Worm (Caenorhabditis elegans): ENCODE results near the gene col-161.

col-161 gene

ce11 chrV:13300492-13300891 lies 17.3 kb downstream of the col-161 start (continued):
- no peak for TF ChIP-seq mes-4 (tag; optimal IDR thresholded peaks at IDR 0.05)
- TF ChIP-seq T07F8.4 (tag; optimal IDR thresholded peaks at IDR 0.05) = no peak

ce11 chrV:13299398-13299797 lies 18.4 kb downstream of the col-161 start:
- TF ChIP-seq attf-5 (GFP tag; optimal IDR thresholded peaks at IDR 0.05) (no peak), ZK185.1 (tag; optimal IDR thresholded peaks at IDR 0.05; ENCODE audit: poor library complexity, severe bottlenecking) (no peak), somi-1 (GFP tag; optimal IDR thresholded peaks at IDR 0.05) (no peak), tbx-9 (tag; optimal IDR thresholded peaks at IDR 0.05; ENCODE audit: borderline replicate concordance) (no peak), Y53F4B.3 (GFP tag; IDR thresholded peaks at IDR 0.05) (no peak), hmg-20 (GFP tag; IDR thresholded peaks at IDR 0.05) (no peak), ekl-4 (GFP tag; IDR thresholded peaks at IDR 0.05) (no peak), ztf-3 (GFP tag; optimal IDR thresholded peaks at IDR 0.05) (no peak), gei-17 (GFP tag; optimal IDR thresholded peaks at IDR 0.05) (no peak), nfya-2 (GFP tag; IDR thresholded peaks at IDR 0.05) (no peak), mes-4 (tag; optimal IDR thresholded peaks at IDR 0.05) (no peak), madf-6 (GFP tag; IDR thresholded peaks at IDR 0.05) (no peak), dox-1 (GFP tag; IDR thresholded peaks at IDR 0.05) (no peak), lin-54 (GFP tag; optimal IDR thresholded peaks at IDR 0.05) (no peak), B0261.1 (tag; optimal IDR thresholded peaks at IDR 0.05) (no peak), F52B5.7 (tag; optimal IDR thresholded peaks at IDR 0.05) (no peak), madf-8 (GFP tag; conservative IDR thresholded peaks at IDR 0.05) (no peak), ceh-27 (GFP tag; optimal IDR thresholded peaks at IDR 0.05) (no peak)

ce11 chrV:13298706-13299105 lies 19.1 kb downstream of the col-161 start:
- TF ChIP-seq F57C9.4 (tag; optimal IDR thresholded peaks at IDR 0.05) (no peak), ceh-58 (GFP tag; IDR thresholded peaks at IDR 0.05) (no peak), K12H6.12 (tag; optimal IDR thresholded peaks at IDR 0.05) (no peak), hlh-26 (GFP tag; conservative IDR thresholded peaks at IDR 0.05) (no peak), tbx-9 (tag; optimal IDR thresholded peaks at IDR 0.05; ENCODE audit: borderline replicate concordance) (no peak), B0261.1 (tag; optimal IDR thresholded peaks at IDR 0.05) (no peak), tbp1 (GFP tag; optimal IDR thresholded peaks at IDR 0.05) (no peak), hsf-1 (GFP tag; IDR thresholded peaks at IDR 0.05) (no peak), lsl-1 (GFP tag; optimal IDR thresholded peaks at IDR 0.05) (no peak), repo-1 (tag; optimal IDR thresholded peaks at IDR 0.05) (no peak), madf-8 (GFP tag; conservative IDR thresholded peaks at IDR 0.05) (no peak), fkh-3 (tag; optimal IDR thresholded peaks at IDR 0.05) (no peak)

- TF ChIP-seq zim-3 (tag; optimal IDR thresholded peaks at IDR 0.05) = no peak
- TF ChIP-seq hmg-1.2 (GFP tag; IDR thresholded peaks at IDR 0.05) = no peak
- TF ChIP-seq ceh-79 (tag; optimal IDR thresholded peaks at IDR 0.05) = no peak
- no peak for TF ChIP-seq B0261.1 (tag; optimal IDR thresholded peaks at IDR 0.05)
- no peak for TF ChIP-seq F37B4.10 (GFP tag; IDR thresholded peaks at IDR 0.05)
- no peak for TF ChIP-seq egrh-3 (GFP tag; IDR thresholded peaks at IDR 0.05)
- no peak for TF ChIP-seq nfyb-1 (GFP tag; IDR thresholded peaks at IDR 0.05)
- TF ChIP-seq nhr-120 (GFP tag; IDR thresholded peaks at IDR 0.05) = no peak
- TF ChIP-seq die-1 (tag; optimal IDR thresholded peaks at IDR 0.05) = no peak
- no peak for TF ChIP-seq hlh-12 (tag; optimal IDR thresholded peaks at IDR 0.05)
- no peak for TF ChIP-seq lsy-27 (tag; optimal IDR thresholded peaks at IDR 0.05; ENCODE audit: borderline replicate concordance, insufficient read depth)
Measured at ce11 chrV:13297220-13297619, 20.6 kb downstream of the col-161 start, which contains the start of gene C26E1.1. Gene C26E1.1 (plus strand): TSS chrV:13297520.
